Fruit fly (Drosophila melanogaster): ENCODE measurements around the gene CG14073.

Gene CG14073

DNA sequence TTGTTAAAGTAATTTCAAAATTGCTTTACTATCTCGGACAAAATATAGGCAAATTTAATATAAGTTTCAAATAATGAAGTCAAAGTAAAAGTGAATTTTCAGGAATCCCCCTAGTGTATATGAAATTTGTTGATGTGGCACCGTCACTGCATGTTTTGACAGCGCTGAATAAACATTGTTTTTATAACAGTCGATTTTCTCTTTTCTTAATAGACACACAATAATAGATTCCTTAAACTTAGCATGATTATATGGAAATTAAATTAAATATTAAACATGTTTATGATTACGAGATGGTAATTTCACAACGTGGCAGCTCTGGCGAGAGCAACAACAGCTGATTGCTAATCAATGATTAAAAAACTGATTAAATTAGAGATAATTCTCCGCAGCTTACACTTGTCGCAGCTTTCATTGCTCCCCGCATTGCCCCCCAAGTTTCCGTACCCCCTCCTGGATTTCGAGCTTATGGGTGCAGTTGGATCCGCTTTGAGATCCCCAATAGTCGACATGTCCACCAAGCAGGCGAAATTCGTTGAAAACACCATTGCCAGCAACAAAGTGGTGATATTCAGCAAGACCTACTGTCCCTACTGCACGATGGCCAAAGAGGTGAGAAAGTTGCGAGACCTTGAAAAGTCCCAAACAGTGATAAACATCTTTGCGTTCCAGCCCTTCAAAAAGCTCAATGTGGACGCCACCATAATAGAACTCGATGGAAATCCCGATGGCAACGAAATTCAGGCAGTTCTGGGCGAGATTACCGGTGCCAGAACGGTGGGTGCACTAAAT is 48.8 kb upstream of the CG14073 start, which contains the start of gene Grx1 (continued):
- TF ChIP-seq cas (GFP tag; IDR thresholded peaks at IDR 0.05): no peak
- TF ChIP-seq chm (GFP tag; IDR thresholded peaks at IDR 0.05): no peak
- TF ChIP-seq Hr51 (GFP tag; optimal IDR thresholded peaks at IDR 0.05): peak; percentile 16 to 64
- peak; percentile 63 for TF ChIP-seq lbe (GFP tag; optimal IDR thresholded peaks at IDR 0.05)
- TF ChIP-seq Camta (GFP tag; optimal IDR thresholded peaks at IDR 0.05): peak; percentile 21
- peak; percentile 14 for TF ChIP-seq zen (tag; optimal IDR thresholded peaks at IDR 0.05)
- no peak for TF ChIP-seq onecut (GFP tag; IDR thresholded peaks at IDR 0.05)
- peak; percentile 62 for TF ChIP-seq CG10267 (tag; optimal IDR thresholded peaks at IDR 0.05)
- peak; percentile 95 for TF ChIP-seq sens (GFP tag)
- TF ChIP-seq gsb-n (tag; optimal IDR thresholded peaks at IDR 0.05): peak; percentile 54
- peak; percentile 47 for TF ChIP-seq caup (GFP tag; optimal IDR thresholded peaks at IDR 0.05; ENCODE audit: severe bottlenecking)
- TF ChIP-seq Gug (GFP tag; IDR thresholded peaks at IDR 0.05): no peak
- no peak for TF ChIP-seq en (GFP tag; optimal IDR thresholded peaks at IDR 0.05)
- peak; percentile 37 for TF ChIP-seq Nf-YB (GFP tag; optimal IDR thresholded peaks at IDR 0.05)
- TF ChIP-seq cwo (GFP tag; optimal IDR thresholded peaks at IDR 0.05): peak; percentile 14
- no peak for TF ChIP-seq Kr (GFP tag; optimal IDR thresholded peaks at IDR 0.05)
- peak; percentile 49 to 59 for TF ChIP-seq dpn (GFP tag; optimal IDR thresholded peaks at IDR 0.05)
- TF ChIP-seq Awh (GFP tag; IDR thresholded peaks at IDR 0.05): peak; percentile 22; the same call in 1 of the 2 replicates
- no peak for TF ChIP-seq seq (GFP tag; IDR thresholded peaks at IDR 0.05)
- TF ChIP-seq CG6854 (GFP tag; optimal IDR thresholded peaks at IDR 0.05): no peak
- no peak for TF ChIP-seq luna (GFP tag; optimal IDR thresholded peaks at IDR 0.05)
- TF ChIP-seq CG12071 (GFP tag; optimal IDR thresholded peaks at IDR 0.05): no peak
- TF ChIP-seq Med (GFP tag): peak; percentile 83
- peak; percentile 49 for TF ChIP-seq CG9727 (GFP tag; optimal IDR thresholded peaks at IDR 0.05)
- no peak for TF ChIP-seq sc (optimal IDR thresholded peaks at IDR 0.05)
- peak; percentile 38 for TF ChIP-seq sc (GFP tag; optimal IDR thresholded peaks at IDR 0.05)
- TF ChIP-seq sima (GFP tag; optimal IDR thresholded peaks at IDR 0.05): no peak
- TF ChIP-seq CG7839 (tag; optimal IDR thresholded peaks at IDR 0.05): peak; percentile 53
- TF ChIP-seq kni (GFP tag; optimal IDR thresholded peaks at IDR 0.05): no peak
- TF ChIP-seq wor (GFP tag; IDR thresholded peaks at IDR 0.05): no peak
- TF ChIP-seq HLH54F (GFP tag; optimal IDR thresholded peaks at IDR 0.05): peak; percentile 38
- TF ChIP-seq CG17612 (GFP tag; IDR thresholded peaks at IDR 0.05): no peak
- TF ChIP-seq Xbp1 (GFP tag; optimal IDR thresholded peaks at IDR 0.05): peak; percentile 68
- TF ChIP-seq dm (GFP tag; optimal IDR thresholded peaks at IDR 0.05): peak; percentile 40
- TF ChIP-seq scrt (GFP tag; optimal IDR thresholded peaks at IDR 0.05): peak; percentile 65
- TF ChIP-seq bab2 (GFP tag; optimal IDR thresholded peaks at IDR 0.05): peak; percentile 43
- no peak for TF ChIP-seq Tbp (GFP tag; optimal IDR thresholded peaks at IDR 0.05)
- peak; percentile 38 for TF ChIP-seq CG10147 (GFP tag; optimal IDR thresholded peaks at IDR 0.05)
- peak; percentile 32 for TF ChIP-seq fd96Cb (tag; optimal IDR thresholded peaks at IDR 0.05)
- no peak for TF ChIP-seq CG15479 (GFP tag; optimal IDR thresholded peaks at IDR 0.05)
- TF ChIP-seq CG14014 (GFP tag; IDR thresholded peaks at IDR 0.05): no peak
- no peak for TF ChIP-seq Scr (GFP tag; IDR thresholded peaks at IDR 0.05; ENCODE audit: partially characterized antibody)
- TF ChIP-seq al (GFP tag; IDR thresholded peaks at IDR 0.05): 0 out of 2 replicates have a peak, but pooled peaks have one; percentile 38
- peak; percentile 27 for TF ChIP-seq CG16863 (GFP tag; optimal IDR thresholded peaks at IDR 0.05)
- TF ChIP-seq CG6791 (GFP tag; IDR thresholded peaks at IDR 0.05; ENCODE audit: partially characterized antibody): no peak
- TF ChIP-seq CG1024 (GFP tag; IDR thresholded peaks at IDR 0.05): no peak
- TF ChIP-seq tll (GFP tag; optimal IDR thresholded peaks at IDR 0.05): peak in 1 of 2 experiments; percentile 45
- TF ChIP-seq Oli (tag; optimal IDR thresholded peaks at IDR 0.05): peak; percentile 22
- peak; percentile 58 for TF ChIP-seq CG13624 (GFP tag; optimal IDR thresholded peaks at IDR 0.05)

Measured in whole organism, embryonic.